Worm (Caenorhabditis elegans) whole organism, L4/young adult: Measurements from ENCODE around the gene fbxb-102.

Experiments
- W03F9.2 ChIP-seq: fragments of 150-350 bp; optimal IDR thresholded peaks from 2 replicates; lab custom pipeline; 2014; ENCODE audit warnings: missing biosample characterization, missing genetic modification characterization
- dao-5 ChIP-seq: sonication (generic microtip); optimal IDR thresholded peaks from 2 replicates; lab custom pipeline; 2016; ENCODE audit warnings: missing genotype, missing genetic modification characterization, moderate library complexity, missing compliant biosample characterization

ce11 chrII:12436717-12437116, 46.0 kb upstream of the fbxb-102 start:
- TF ChIP-seq dao-5 (tag; lab: Kevin White, UChicago) (no peak), W03F9.2 (no peak)
